Worm (Caenorhabditis elegans) whole organism, early embryonic: ENCODE data around the gene K03H1.12.

Experiments used
- B0310.2 ChIP-seq: sonication (generic microtip); optimal IDR thresholded peaks from 2 replicates; lab custom pipeline; 2016; ENCODE audit warnings: mild to moderate bottlenecking, missing genetic modification characterization, missing compliant biosample characterization
- F13C5.2 ChIP-seq: sonication (generic microtip); optimal IDR thresholded peaks from 2 replicates; lab custom pipeline; 2017; ENCODE audit warnings: mild to moderate bottlenecking, missing genetic modification characterization, inconsistent platforms, missing compliant biosample characterization
- aly-1 ChIP-seq: sonication (generic microtip); optimal IDR thresholded peaks from 2 replicates; lab custom pipeline; 2016; ENCODE audit warnings: missing genetic modification characterization, missing compliant biosample characterization
- ama-1 ChIP-seq: fragments of 150-350 bp; optimal IDR thresholded peaks from 2 replicates; lab custom pipeline; 2014
- ceh-13 ChIP-seq: fragments of 200-800 bp; sonication (Bioruptor generic); optimal IDR thresholded peaks from 2 replicates; lab custom pipeline; 2018; ENCODE audit warnings: mild to moderate bottlenecking, missing genetic modification characterization, missing compliant biosample characterization
- ceh-36 ChIP-seq: sonication (generic microtip); optimal IDR thresholded peaks from 2 replicates; lab custom pipeline; 2016; ENCODE audit warnings: missing genetic modification characterization, inconsistent platforms, missing compliant biosample characterization
- ets-7 ChIP-seq: sonication (generic microtip); optimal IDR thresholded peaks from 2 replicates; lab custom pipeline; 2016; ENCODE audit warnings: missing genotype, missing genetic modification characterization, missing compliant biosample characterization
- flt-1 ChIP-seq: fragments of 200-800 bp; sonication (Bioruptor generic); IDR thresholded peaks from 2 replicates; pipeline ENCODE4 v1.3.6; 2022; ENCODE audit warnings: missing genetic modification characterization, missing compliant biosample characterization
- hmbx-1 ChIP-seq: sonication (generic microtip); optimal IDR thresholded peaks from 2 replicates; lab custom pipeline; 2016; ENCODE audit warnings: mild to moderate bottlenecking, missing genetic modification characterization, missing compliant biosample characterization
- hmg-4 ChIP-seq: fragments of 200-800 bp; sonication (Bioruptor generic); optimal IDR thresholded peaks from 2 replicates; lab custom pipeline; 2018; ENCODE audit warnings: mild to moderate bottlenecking, missing genetic modification characterization, missing compliant biosample characterization
- hnd-1 ChIP-seq: sonication (generic microtip); optimal IDR thresholded peaks from 2 replicates; lab custom pipeline; 2016; ENCODE audit warnings: missing genetic modification characterization, missing compliant biosample characterization
- pes-1 ChIP-seq: fragments of 200-800 bp; sonication (Bioruptor generic); IDR thresholded peaks from 2 replicates; pipeline ENCODE4 v1.3.6; 2022; ENCODE audit warnings: missing genetic modification reagents, missing genetic modification characterization, missing compliant biosample characterization
- scrt-1 ChIP-seq: fragments of 200-800 bp; sonication (Bioruptor generic); IDR thresholded peaks from 2 replicates; pipeline ENCODE4 v1.3.6; 2022; ENCODE audit warnings: missing genetic modification characterization, missing compliant biosample characterization
- sea-1 ChIP-seq: fragments of 200-800 bp; sonication (Bioruptor generic); conservative IDR thresholded peaks from 2 replicates; pipeline ENCODE4 v1.3.6; 2022; ENCODE audit warnings: missing genetic modification characterization, missing compliant biosample characterization
- tbx-11 ChIP-seq: fragments of 200-800 bp; sonication (Bioruptor generic); IDR thresholded peaks from 2 replicates; pipeline ENCODE4 v1.3.6; 2022; ENCODE audit warnings: missing genetic modification characterization, missing compliant biosample characterization
- tbx-37 ChIP-seq: fragments of 200-800 bp; sonication (Bioruptor generic); conservative IDR thresholded peaks from 2 replicates; pipeline ENCODE4 v1.3.6; 2022; ENCODE audit warnings: missing genetic modification reagents, missing genetic modification characterization, missing compliant biosample characterization
- tra-4 ChIP-seq: sonication (generic microtip); optimal IDR thresholded peaks from 2 replicates; lab custom pipeline; 2017; ENCODE audit warnings: missing genetic modification characterization, missing compliant biosample characterization

The K03H1.12 gene

DNA sequence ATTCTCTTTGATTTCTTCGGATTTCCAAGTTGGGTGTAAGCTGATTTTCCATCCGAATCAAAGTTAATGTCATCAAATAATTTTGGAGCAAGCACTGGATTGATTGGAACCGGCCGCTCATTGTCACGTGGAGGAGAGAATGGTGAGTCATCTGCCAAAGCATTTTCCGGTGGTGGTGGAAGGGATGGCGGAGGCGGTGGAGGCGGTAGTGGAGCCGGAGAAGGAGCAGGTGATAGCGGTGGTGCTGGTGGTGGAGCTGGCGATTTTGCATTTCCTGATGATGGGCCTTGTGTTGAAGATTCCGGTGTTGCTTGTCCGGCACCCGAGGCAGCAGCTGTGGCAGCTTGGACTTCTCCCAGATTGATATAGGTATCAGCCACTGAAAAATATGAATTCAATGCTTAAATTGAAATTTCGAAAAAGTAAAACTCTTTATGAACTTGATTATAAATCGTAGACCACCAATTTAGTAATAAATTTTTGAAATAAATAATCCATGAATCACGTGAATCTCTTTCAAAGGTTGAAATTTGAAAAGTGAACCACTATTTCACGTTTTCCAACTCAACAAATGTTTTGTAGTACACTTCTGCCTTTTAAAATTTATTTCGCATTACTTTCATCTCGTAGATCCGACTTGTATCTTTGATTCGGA is at the start of gene K03H1.12, which contains the start of gene K03H1.9:
TSS of gene K03H1.12 (plus strand) at position 605 of the 655 bp plus-strand sequence.
TSS of gene K03H1.9 (minus strand) at position 471 of the 655 bp plus-strand sequence.
- TF ChIP-seq scrt-1 (GFP tag; lab: Robert Waterston, UW) (no peak), pes-1 (no peak), ama-1 (lab: Kevin White, UChicago) (no peak), hnd-1 (tag; lab: Kevin White, UChicago) (no peak), ceh-13 (GFP tag; lab: Kevin White, UChicago) (no peak), tbx-11 (no peak), F13C5.2 (tag; lab: Kevin White, UChicago) (no peak)

DNA sequence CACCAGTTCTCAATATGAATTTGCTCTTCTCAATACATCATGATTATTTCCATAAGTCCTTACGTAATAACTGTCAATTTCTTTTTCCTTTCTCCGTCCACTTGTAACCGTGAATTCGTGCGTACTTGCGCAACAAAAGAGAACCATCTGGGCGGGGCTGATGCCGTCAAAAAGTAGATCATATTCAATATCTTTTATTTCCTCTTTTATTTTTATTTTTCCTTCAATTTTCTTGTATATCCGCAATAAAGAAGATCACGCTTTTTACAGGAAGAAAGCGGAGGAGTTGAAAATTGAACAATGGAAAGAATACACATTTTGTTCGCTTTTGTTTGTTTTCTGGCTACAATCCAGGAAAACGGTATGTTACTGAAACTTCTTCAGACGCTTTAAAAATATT is 48.6 kb upstream of the K03H1.12 start, which contains the start of gene mam-7:
TSS of gene mam-7 (plus strand) at position 301 of the 400 bp plus-strand sequence.
- TF ChIP-seq flt-1 (GFP tag; lab: Robert Waterston, UW), result no peak
- TF ChIP-seq B0310.2 (tag; lab: Kevin White, UChicago), result no peak
- TF ChIP-seq hnd-1 (tag; lab: Kevin White, UChicago), result no peak
- TF ChIP-seq ceh-36 (tag; lab: Kevin White, UChicago), result no peak
- no peak for TF ChIP-seq scrt-1 (GFP tag; lab: Robert Waterston, UW)

DNA sequence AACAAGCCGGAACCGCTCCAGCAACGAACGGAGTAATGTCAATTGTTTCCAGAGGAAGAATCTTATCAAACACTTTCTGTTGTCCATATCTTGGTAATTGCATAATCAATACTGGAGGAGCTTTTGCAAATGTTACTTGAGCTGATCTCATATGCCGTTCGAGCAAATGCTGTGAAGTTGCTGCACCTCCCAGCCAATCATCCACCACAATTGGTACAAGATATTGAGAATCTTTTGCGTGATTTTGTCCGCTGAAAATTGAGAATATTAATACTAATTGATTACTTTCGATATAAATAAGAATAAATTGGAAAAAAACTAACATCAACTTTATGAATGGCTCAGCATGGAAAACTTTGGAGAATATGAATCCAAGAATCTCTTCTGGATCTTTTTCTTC is 41.7 kb upstream of the K03H1.12 start:
- TF ChIP-seq hmbx-1 (tag; lab: Kevin White, UChicago) (no peak), B0310.2 (tag; lab: Kevin White, UChicago) (no peak), ceh-13 (GFP tag; lab: Kevin White, UChicago) (no peak), pes-1 (no peak)

DNA sequence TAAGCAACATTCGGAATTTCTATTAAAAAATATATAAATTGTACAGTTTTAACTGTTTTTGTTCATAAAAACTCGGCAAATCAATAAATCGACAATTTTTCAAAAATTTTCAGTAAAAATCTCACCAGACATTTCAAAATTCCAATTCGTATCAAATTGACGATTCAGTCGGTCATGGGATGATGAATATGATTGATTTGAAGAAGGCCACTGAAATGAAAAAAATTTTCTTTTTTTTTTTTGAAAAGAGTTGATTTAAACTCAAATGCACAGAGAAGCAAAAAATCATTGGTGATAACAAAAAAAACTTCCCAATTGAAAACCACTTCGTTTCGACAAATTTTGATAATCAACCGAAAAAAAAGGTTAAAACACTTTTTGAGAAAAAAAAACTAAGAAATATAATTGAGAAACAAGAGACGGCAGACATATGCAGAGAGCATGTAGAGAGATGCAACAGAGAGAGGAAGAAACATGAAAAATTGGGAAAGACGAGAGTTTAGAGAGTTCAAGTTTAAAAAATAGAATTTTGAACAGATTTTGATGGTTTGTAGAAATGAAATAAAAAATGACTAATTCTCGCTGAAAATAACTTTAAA is 37.6 kb upstream of the K03H1.12 start:
- TF ChIP-seq tbx-11 (no peak), ets-7 (tag; lab: Kevin White, UChicago) (no peak), tra-4 (tag; lab: Kevin White, UChicago) (no peak), sea-1 (GFP tag; lab: Robert Waterston, UW) (no peak), hnd-1 (tag; lab: Kevin White, UChicago) (no peak), ceh-36 (tag; lab: Kevin White, UChicago) (no peak)

DNA sequence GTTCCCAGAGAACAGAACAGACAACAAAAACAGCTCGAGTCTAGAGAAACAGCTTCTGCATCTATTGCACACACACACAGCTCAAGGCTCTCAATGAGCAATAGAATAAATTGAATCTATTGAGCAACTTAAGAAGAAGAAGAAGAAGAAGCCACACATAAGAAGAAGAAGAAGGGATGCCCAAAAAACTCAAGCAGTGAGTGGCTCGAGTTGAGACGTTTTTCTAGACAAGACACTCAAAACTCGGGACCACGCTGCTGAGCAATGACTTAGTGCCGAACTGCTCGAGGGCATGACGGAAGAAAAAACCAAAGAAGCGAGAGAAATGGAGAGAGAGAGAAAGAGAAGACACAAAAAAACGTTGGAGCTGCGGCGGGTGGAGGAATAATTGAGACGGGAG is 36.1 kb upstream of the K03H1.12 start:
- TF ChIP-seq hmg-4 (no peak), hnd-1 (tag; lab: Kevin White, UChicago) (no peak), F13C5.2 (tag; lab: Kevin White, UChicago) (no peak), ceh-36 (tag; lab: Kevin White, UChicago) (no peak), tbx-11 (no peak), ets-7 (tag; lab: Kevin White, UChicago) (no peak), hmbx-1 (tag; lab: Kevin White, UChicago) (no peak), aly-1 (no peak), tra-4 (tag; lab: Kevin White, UChicago) (no peak), scrt-1 (GFP tag; lab: Robert Waterston, UW) (no peak), pes-1 (no peak), B0310.2 (tag; lab: Kevin White, UChicago) (no peak), flt-1 (GFP tag; lab: Robert Waterston, UW) (no peak), ama-1 (lab: Kevin White, UChicago) (no peak), sea-1 (GFP tag; lab: Robert Waterston, UW) (no peak), ceh-13 (GFP tag; lab: Kevin White, UChicago) (no peak), tbx-37 (no peak)

DNA sequence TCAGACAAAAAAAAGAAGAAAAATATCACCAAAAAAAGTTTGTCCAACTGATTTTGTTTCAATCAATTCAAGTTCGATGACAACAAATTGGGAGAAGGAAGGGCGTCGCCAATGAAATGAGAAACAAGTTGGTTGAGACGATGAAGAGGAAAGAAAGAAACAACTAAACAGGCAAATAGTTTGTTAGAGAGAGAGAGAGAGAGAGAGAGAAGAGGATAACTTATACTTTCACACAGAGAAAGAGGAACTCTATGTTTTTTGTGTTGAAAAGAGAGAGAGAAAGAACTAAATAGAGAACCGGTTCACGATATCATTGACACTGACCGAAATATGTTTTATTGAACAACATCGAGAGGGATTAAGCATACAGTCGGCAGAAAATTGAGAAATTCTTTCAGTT is 33.9 kb upstream of the K03H1.12 start:
- TF ChIP-seq ceh-36 (tag; lab: Kevin White, UChicago) (no peak), aly-1 (no peak), flt-1 (GFP tag; lab: Robert Waterston, UW) (no peak), hmg-4 (no peak)

DNA sequence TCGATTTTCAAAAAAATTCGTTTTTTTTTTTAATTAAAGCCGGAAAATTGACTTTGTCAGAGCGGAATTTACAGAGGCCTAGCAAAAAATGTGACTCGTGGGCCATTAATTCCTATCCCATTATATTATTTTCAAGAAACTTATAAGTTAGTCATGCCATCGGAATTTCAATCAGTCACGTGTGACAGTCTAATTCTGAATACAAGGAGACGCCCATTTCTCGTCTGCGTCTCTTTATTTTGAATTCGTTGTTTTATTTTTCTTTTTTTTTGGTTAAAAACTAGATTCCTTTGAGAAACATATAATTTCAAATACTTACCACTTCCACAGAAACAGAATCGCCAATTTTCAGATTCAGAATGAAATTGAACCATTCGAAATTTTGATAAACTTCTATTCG is 32.7 kb upstream of the K03H1.12 start:
- no peak for TF ChIP-seq aly-1
- TF ChIP-seq ets-7 (tag; lab: Kevin White, UChicago), result no peak
- no peak for TF ChIP-seq ceh-36 (tag; lab: Kevin White, UChicago)
- TF ChIP-seq sea-1 (GFP tag; lab: Robert Waterston, UW), result no peak
- TF ChIP-seq tbx-11, result no peak
- TF ChIP-seq hmg-4, result no peak
- no peak for TF ChIP-seq hnd-1 (tag; lab: Kevin White, UChicago)
- TF ChIP-seq ceh-13 (GFP tag; lab: Kevin White, UChicago), result no peak
- no peak for TF ChIP-seq flt-1 (GFP tag; lab: Robert Waterston, UW)

DNA sequence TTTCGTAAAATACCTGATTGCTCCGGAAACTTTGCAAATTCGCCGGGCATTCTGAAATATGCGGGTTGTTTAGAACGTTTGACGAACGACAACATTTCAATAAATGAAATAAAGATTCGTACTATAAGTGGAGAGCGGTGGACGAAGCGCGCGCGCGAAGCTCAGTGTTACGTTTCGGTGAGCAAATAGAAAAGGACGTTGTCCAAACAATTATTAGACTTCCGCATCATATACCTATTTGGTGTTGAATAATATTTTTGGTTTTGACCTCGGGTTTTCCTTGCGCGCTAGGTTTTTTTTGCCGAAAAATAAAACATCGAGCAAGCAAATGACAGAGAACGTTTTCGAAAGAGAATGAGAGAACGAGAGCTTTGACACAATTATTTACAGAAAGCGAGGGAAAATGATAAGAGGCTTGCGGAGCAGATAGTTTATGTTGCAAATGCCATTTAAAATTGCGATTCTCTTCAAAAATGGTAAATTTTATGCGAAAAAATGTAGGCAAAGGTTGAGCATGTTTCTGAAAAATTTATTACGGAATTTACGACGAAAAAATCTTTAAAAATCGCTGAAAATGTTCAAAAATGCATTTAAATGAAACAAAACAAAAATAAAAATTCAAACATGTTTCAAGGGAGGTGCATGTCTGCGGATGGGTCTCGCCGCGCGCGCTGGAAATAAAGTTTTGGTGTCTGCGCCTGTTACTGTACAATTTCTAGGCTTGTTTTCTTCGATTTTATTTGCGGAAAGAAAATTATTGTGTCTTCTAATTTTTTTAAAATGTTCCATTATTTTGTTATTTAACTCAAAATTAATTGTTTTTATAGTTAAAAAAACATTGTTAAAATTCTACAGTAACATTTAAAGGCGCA is 30.6 kb upstream of the K03H1.12 start, which contains the start of the genes cyld-1 and F40F12.9:
TSS of gene cyld-1 (minus strand) at position 51 of the 872 bp plus-strand sequence.
TSS of gene F40F12.9 (plus strand) at position 721 of the 872 bp plus-strand sequence.
- TF ChIP-seq sea-1 (GFP tag; lab: Robert Waterston, UW), result no peak
- no peak for TF ChIP-seq tbx-37
- no peak for TF ChIP-seq flt-1 (GFP tag; lab: Robert Waterston, UW)
- no peak for TF ChIP-seq hmbx-1 (tag; lab: Kevin White, UChicago)
- no peak for TF ChIP-seq scrt-1 (GFP tag; lab: Robert Waterston, UW)
- no peak for TF ChIP-seq B0310.2 (tag; lab: Kevin White, UChicago)
- no peak for TF ChIP-seq tra-4 (tag; lab: Kevin White, UChicago)
- TF ChIP-seq tbx-11, result no peak
- no peak for TF ChIP-seq hmg-4
- no peak for TF ChIP-seq aly-1
- no peak for TF ChIP-seq hnd-1 (tag; lab: Kevin White, UChicago)
- no peak for TF ChIP-seq pes-1
- no peak for TF ChIP-seq ceh-13 (GFP tag; lab: Kevin White, UChicago)
- no peak for TF ChIP-seq ceh-36 (tag; lab: Kevin White, UChicago)
- no peak for TF ChIP-seq ets-7 (tag; lab: Kevin White, UChicago)
